Worm (Caenorhabditis elegans) whole organism, early embryonic: ENCODE results near the gene F53F4.4.

Source experiments
- B0310.2 ChIP-seq: sonication (generic microtip); optimal IDR thresholded peaks from 2 replicates; lab custom pipeline; 2016; ENCODE audit warnings: mild to moderate bottlenecking, missing genetic modification characterization, missing compliant biosample characterization
- F13C5.2 ChIP-seq: sonication (generic microtip); optimal IDR thresholded peaks from 2 replicates; lab custom pipeline; 2017; ENCODE audit warnings: mild to moderate bottlenecking, missing genetic modification characterization, inconsistent platforms, missing compliant biosample characterization
- aly-1 ChIP-seq: sonication (generic microtip); optimal IDR thresholded peaks from 2 replicates; lab custom pipeline; 2016; ENCODE audit warnings: missing genetic modification characterization, missing compliant biosample characterization
- ama-1 ChIP-seq: fragments of 150-350 bp; optimal IDR thresholded peaks from 2 replicates; lab custom pipeline; 2014
- ceh-13 ChIP-seq: fragments of 200-800 bp; sonication (Bioruptor generic); optimal IDR thresholded peaks from 2 replicates; lab custom pipeline; 2018; ENCODE audit warnings: mild to moderate bottlenecking, missing genetic modification characterization, missing compliant biosample characterization
- flt-1 ChIP-seq: fragments of 200-800 bp; sonication (Bioruptor generic); IDR thresholded peaks from 2 replicates; pipeline ENCODE4 v1.3.6; 2022; ENCODE audit warnings: missing genetic modification characterization, missing compliant biosample characterization
- hmbx-1 ChIP-seq: sonication (generic microtip); optimal IDR thresholded peaks from 2 replicates; lab custom pipeline; 2016; ENCODE audit warnings: mild to moderate bottlenecking, missing genetic modification characterization, missing compliant biosample characterization
- pes-1 ChIP-seq: fragments of 200-800 bp; sonication (Bioruptor generic); IDR thresholded peaks from 2 replicates; pipeline ENCODE4 v1.3.6; 2022; ENCODE audit warnings: missing genetic modification reagents, missing genetic modification characterization, missing compliant biosample characterization
- scrt-1 ChIP-seq: fragments of 200-800 bp; sonication (Bioruptor generic); IDR thresholded peaks from 2 replicates; pipeline ENCODE4 v1.3.6; 2022; ENCODE audit warnings: missing genetic modification characterization, missing compliant biosample characterization
- sea-1 ChIP-seq: fragments of 200-800 bp; sonication (Bioruptor generic); conservative IDR thresholded peaks from 2 replicates; pipeline ENCODE4 v1.3.6; 2022; ENCODE audit warnings: missing genetic modification characterization, missing compliant biosample characterization
- tbx-11 ChIP-seq: fragments of 200-800 bp; sonication (Bioruptor generic); IDR thresholded peaks from 2 replicates; pipeline ENCODE4 v1.3.6; 2022; ENCODE audit warnings: missing genetic modification characterization, missing compliant biosample characterization
- tbx-37 ChIP-seq: fragments of 200-800 bp; sonication (Bioruptor generic); conservative IDR thresholded peaks from 2 replicates; pipeline ENCODE4 v1.3.6; 2022; ENCODE audit warnings: missing genetic modification reagents, missing genetic modification characterization, missing compliant biosample characterization
- tra-4 ChIP-seq: sonication (generic microtip); optimal IDR thresholded peaks from 2 replicates; lab custom pipeline; 2017; ENCODE audit warnings: missing genetic modification characterization, missing compliant biosample characterization

DNA sequence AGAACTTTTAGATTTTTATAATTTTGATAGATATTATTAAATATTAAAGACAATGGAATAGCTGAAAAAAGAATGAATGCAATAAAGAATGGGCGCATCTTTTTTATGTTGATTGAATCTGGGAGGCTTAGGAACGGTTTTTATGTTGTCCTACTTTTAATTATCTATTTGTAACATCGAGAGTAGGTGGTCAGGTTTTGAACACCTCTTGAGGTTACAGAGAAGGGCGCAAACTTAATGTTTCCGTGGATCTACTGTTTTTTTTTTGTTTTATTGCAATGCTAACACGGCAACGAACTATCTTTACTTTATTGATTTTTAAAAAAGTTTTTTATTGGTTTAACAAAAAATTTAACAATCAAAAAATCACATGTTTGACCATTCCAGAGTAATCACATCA, 20.7 kb downstream of the F53F4.4 start, which contains the start of gene F53F4.7:
- TF ChIP-seq ama-1 (lab: Kevin White, UChicago): no peak
- TF ChIP-seq scrt-1: no peak
- no peak for TF ChIP-seq flt-1
- TF ChIP-seq pes-1 (GFP tag; lab: Robert Waterston, UW): no peak
- no peak for TF ChIP-seq F13C5.2 (tag; lab: Kevin White, UChicago)
- no peak for TF ChIP-seq aly-1
- no peak for TF ChIP-seq tbx-37 (GFP tag; lab: Robert Waterston, UW)
- no peak for TF ChIP-seq tbx-11 (GFP tag; lab: Robert Waterston, UW)
- no peak for TF ChIP-seq ceh-13 (GFP tag; lab: Kevin White, UChicago)
- TF ChIP-seq sea-1 (GFP tag; lab: Robert Waterston, UW): no peak
- TF ChIP-seq tra-4: no peak
- TF ChIP-seq B0310.2 (tag; lab: Kevin White, UChicago): no peak
- TF ChIP-seq hmbx-1 (tag; lab: Kevin White, UChicago): no peak
